Worm (Caenorhabditis elegans) whole organism, L2 larva: Measurements from ENCODE around the gene clec-256.

ENCODE experiments used
- ZK546.5 ChIP-seq: sonication (generic microtip); optimal IDR thresholded peaks from 2 replicates; lab custom pipeline; 2017; ENCODE audit warnings: missing biosample characterization, missing genetic modification characterization
- aly-2 ChIP-seq: fragments of 150-350 bp; optimal IDR thresholded peaks from 2 replicates; lab custom pipeline; 2014; ENCODE audit warnings: missing biosample characterization, missing genetic modification characterization
- ceh-82 ChIP-seq: fragments of 150-350 bp; optimal IDR thresholded peaks from 2 replicates; lab custom pipeline; 2014; ENCODE audit warnings: missing biosample characterization, missing genetic modification characterization
- nhr-129 ChIP-seq: fragments of 150-350 bp; optimal IDR thresholded peaks from 2 replicates; lab custom pipeline; 2014; ENCODE audit warnings: missing biosample characterization, missing genetic modification characterization
- unc-39 ChIP-seq: fragments of 150-350 bp; optimal IDR thresholded peaks from 2 replicates; lab custom pipeline; 2014; ENCODE audit warnings: missing biosample characterization, missing genetic modification characterization
- unc-62 ChIP-seq: fragments of 150-350 bp; optimal IDR thresholded peaks from 2 replicates; lab custom pipeline; 2014; ENCODE audit warnings: missing biosample characterization, missing genetic modification reagents, missing genetic modification characterization

DNA sequence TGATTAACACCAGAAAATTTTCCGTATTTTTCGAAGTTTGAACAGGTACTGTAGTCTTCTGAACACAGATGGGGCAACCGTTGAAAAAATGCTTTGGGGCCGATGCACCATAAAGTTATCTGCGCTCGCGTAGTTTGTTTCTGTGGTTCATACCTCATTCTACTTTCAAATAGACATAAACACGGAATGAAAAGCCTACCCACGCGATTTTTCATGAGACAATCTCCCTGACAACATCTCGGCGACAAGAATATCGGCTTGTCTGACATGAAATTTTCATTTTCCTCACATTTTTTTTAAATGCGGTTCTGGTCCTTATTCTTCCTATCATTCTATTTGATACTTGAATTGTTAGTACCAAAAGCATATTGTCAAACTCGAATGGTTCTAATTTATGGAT is 1.3 kb downstream of the clec-256 start, which contains the start of gene clec-257:
- no peak for TF ChIP-seq ZK546.5 (tag; lab: Kevin White, UChicago)
- no peak for TF ChIP-seq nhr-129 (tag; lab: Kevin White, UChicago)
- TF ChIP-seq unc-62 (GFP tag; lab: Kevin White, UChicago) = no peak
- no peak for TF ChIP-seq ceh-82 (tag; lab: Kevin White, UChicago)
- no peak for TF ChIP-seq aly-2
- TF ChIP-seq unc-39 = no peak
